Worm (Caenorhabditis elegans) whole organism, young adult: ENCODE measurements around the gene trx-3.
A peak's percentile ranks its signal among the peaks of the same experiment; 100 is the strongest.

Experiments
- B0035.1 ChIP-seq: sonication (generic microtip); optimal IDR thresholded peaks from 2 replicates; lab custom pipeline; 2016; ENCODE audit warnings: missing genetic modification characterization, mild to moderate bottlenecking, missing compliant biosample characterization, missing genotype, missing genetic modification reagents
- D2030.7 ChIP-seq: fragments of 200-800 bp; sonication (Bioruptor generic); IDR thresholded peaks from 2 replicates; pipeline ENCODE4 v1.3.6; 2022; ENCODE audit warnings: missing genetic modification reagents, missing genetic modification characterization, missing compliant biosample characterization
- F22D6.2 ChIP-seq: sonication (generic microtip); optimal IDR thresholded peaks from 2 replicates; lab custom pipeline; 2016; ENCODE audit warnings: mild to moderate bottlenecking, missing genetic modification characterization, missing compliant biosample characterization
- F39B2.1 ChIP-seq: fragments of 200-800 bp; sonication (Bioruptor generic); IDR thresholded peaks from 2 replicates; pipeline ENCODE4 v1.3.6; 2022; ENCODE audit warnings: missing genetic modification reagents, missing genetic modification characterization, missing compliant biosample characterization
- F49E8.2 ChIP-seq: sonication (generic microtip); optimal IDR thresholded peaks from 3 replicates; lab custom pipeline; 2017; ENCODE audit warnings: missing genetic modification characterization, mild to moderate bottlenecking, missing compliant biosample characterization, antibody characterized with exemption, moderate library complexity; ENCODE audit not compliant: insufficient read depth
- F52B5.7 ChIP-seq: sonication (generic microtip); optimal IDR thresholded peaks from 2 replicates; lab custom pipeline; 2016; ENCODE audit warnings: mild to moderate bottlenecking, missing genetic modification characterization, missing compliant biosample characterization
- F55B11.4 ChIP-seq: sonication (generic microtip); optimal IDR thresholded peaks from 2 replicates; lab custom pipeline; 2016; ENCODE audit warnings: missing compliant biosample characterization, missing genetic modification characterization, borderline replicate concordance; ENCODE audit not compliant: insufficient read depth
- Y53F4B.3 ChIP-seq: fragments of 200-800 bp; sonication (Bioruptor generic); IDR thresholded peaks from 2 replicates; pipeline ENCODE4 v1.3.6; 2022; ENCODE audit warnings: missing genetic modification reagents, missing genetic modification characterization, missing compliant biosample characterization
- Y53G8AR.9 ChIP-seq: fragments of 200-800 bp; sonication (Bioruptor generic); conservative IDR thresholded peaks from 2 replicates; pipeline ENCODE4 v1.3.6; 2022; ENCODE audit warnings: missing genetic modification reagents, missing genetic modification characterization, missing compliant biosample characterization
- Y56A3A.18 ChIP-seq: fragments of 200-800 bp; sonication (Bioruptor generic); IDR thresholded peaks from 2 replicates; pipeline ENCODE4 v1.3.6; 2022; ENCODE audit warnings: missing genetic modification reagents, missing genetic modification characterization, missing compliant biosample characterization
- Y79H2A.3 ChIP-seq: fragments of 200-800 bp; sonication (Bioruptor generic); conservative IDR thresholded peaks from 2 replicates; pipeline ENCODE4 v1.3.6; 2022; ENCODE audit warnings: missing genetic modification reagents, missing genetic modification characterization, missing compliant biosample characterization
- ZK185.1 ChIP-seq: sonication (generic microtip); optimal IDR thresholded peaks from 2 replicates; lab custom pipeline; 2016; ENCODE audit warnings: mild to moderate bottlenecking, missing genetic modification characterization, missing compliant biosample characterization; ENCODE audit not compliant: poor library complexity, severe bottlenecking
- akir-1 ChIP-seq: fragments of 200-800 bp; sonication (Bioruptor generic); optimal IDR thresholded peaks from 2 replicates; lab custom pipeline; 2018; ENCODE audit warnings: mild to moderate bottlenecking, missing genetic modification characterization, moderate library complexity, missing compliant biosample characterization
- ama-1 ChIP-seq, 3 experiments: fragments of 150-350 bp in 1 of 3; sonication (generic microtip) in 2 of 3; optimal IDR thresholded peaks; 2 replicates each; lab custom pipeline; 2014 to 2018; ENCODE audit warnings: missing biosample characterization in 2 of 3, missing genetic modification characterization in 2 of 3, missing genetic modification reagents in 2 of 3
- athp-1 ChIP-seq: sonication (generic microtip); optimal IDR thresholded peaks from 2 replicates; lab custom pipeline; 2017; ENCODE audit warnings: mild to moderate bottlenecking, missing genetic modification characterization, missing compliant biosample characterization
- cebp-1 ChIP-seq, 2 experiments: fragments of 200-800 bp in 1 of 2; sonication (Bioruptor generic) in 1 of 2; sonication (generic microtip) in 1 of 2; IDR thresholded peaks in 1 of 2; optimal IDR thresholded peaks in 1 of 2; 2 replicates each; pipeline versions ENCODE4 v1.3.6 to Lab custom; 2017 to 2022; ENCODE audit warnings: missing compliant biosample characterization in 2 of 2, missing genetic modification characterization in 2 of 2, mild to moderate bottlenecking in 1 of 2, missing genetic modification reagents in 1 of 2, moderate library complexity in 1 of 2
- cebp-2 ChIP-seq: fragments of 200-800 bp; sonication (Bioruptor generic); IDR thresholded peaks from 2 replicates; pipeline ENCODE4 v1.3.6; 2022; ENCODE audit warnings: missing genetic modification characterization, missing compliant biosample characterization
- ceh-100 ChIP-seq: fragments of 200-800 bp; sonication (Bioruptor generic); IDR thresholded peaks from 2 replicates; pipeline ENCODE4 v1.3.6; 2022; ENCODE audit warnings: missing genetic modification reagents, missing genetic modification characterization, missing compliant biosample characterization
- ceh-40 ChIP-seq: fragments of 200-800 bp; sonication (Bioruptor generic); IDR thresholded peaks from 2 replicates; pipeline ENCODE4 v1.3.6; 2022; ENCODE audit warnings: missing genetic modification characterization, missing compliant biosample characterization
- dox-1 ChIP-seq: fragments of 200-800 bp; sonication (Bioruptor generic); IDR thresholded peaks from 2 replicates; pipeline ENCODE4 v1.3.6; 2022; ENCODE audit warnings: missing genetic modification reagents, missing genetic modification characterization, missing compliant biosample characterization
- dpff-1 ChIP-seq: sonication (generic microtip); optimal IDR thresholded peaks from 2 replicates; lab custom pipeline; 2017; ENCODE audit warnings: mild to moderate bottlenecking, missing genetic modification characterization, missing compliant biosample characterization
- dpl-1 ChIP-seq: fragments of 150-350 bp; optimal IDR thresholded peaks from 2 replicates; lab custom pipeline; 2014; ENCODE audit warnings: missing biosample characterization, missing genetic modification reagents, missing genetic modification characterization
- egl-44 ChIP-seq: fragments of 200-800 bp; sonication (Bioruptor generic); IDR thresholded peaks from 2 replicates; pipeline ENCODE4 v1.3.6; 2022; ENCODE audit warnings: missing genetic modification reagents, missing genetic modification characterization, missing compliant biosample characterization
- ets-4 ChIP-seq: fragments of 200-800 bp; sonication (Bioruptor generic); optimal IDR thresholded peaks from 2 replicates; lab custom pipeline; 2018; ENCODE audit warnings: mild to moderate bottlenecking, missing genetic modification characterization, missing compliant biosample characterization
- hrde-1 ChIP-seq: sonication (generic microtip); optimal IDR thresholded peaks from 2 replicates; lab custom pipeline; 2016; ENCODE audit warnings: missing genetic modification characterization, mild to moderate bottlenecking, missing compliant biosample characterization, moderate library complexity, missing genotype, missing genetic modification reagents, borderline replicate concordance
- lag-1 ChIP-seq: fragments of 200-800 bp; sonication (Bioruptor generic); IDR thresholded peaks from 2 replicates; pipeline ENCODE4 v1.3.6; 2022; ENCODE audit warnings: missing genetic modification reagents, missing genetic modification characterization, missing compliant biosample characterization
- lin-26 ChIP-seq: fragments of 200-800 bp; sonication (Bioruptor generic); IDR thresholded peaks from 2 replicates; pipeline ENCODE4 v1.3.6; 2022; ENCODE audit warnings: missing genetic modification reagents, missing genetic modification characterization, missing compliant biosample characterization
- lin-35 ChIP-seq, 3 experiments: fragments of 150-350 bp in 2 of 3; sonication (generic microtip) in 1 of 3; optimal IDR thresholded peaks; 2 replicates each; lab custom pipeline; 2014 to 2018; ENCODE audit warnings: missing biosample characterization in 3 of 3, missing genetic modification characterization in 3 of 3, missing genetic modification reagents in 3 of 3
- lin-40 ChIP-seq: sonication (generic microtip); optimal IDR thresholded peaks from 2 replicates; lab custom pipeline; 2016; ENCODE audit warnings: missing genetic modification characterization, mild to moderate bottlenecking, missing compliant biosample characterization, missing genotype, missing genetic modification reagents
- lir-1 ChIP-seq: fragments of 200-800 bp; sonication (Bioruptor generic); conservative IDR thresholded peaks from 2 replicates; pipeline ENCODE4 v1.3.6; 2022; ENCODE audit warnings: missing genetic modification reagents, missing genetic modification characterization, missing compliant biosample characterization
- lsl-1 ChIP-seq: fragments of 200-800 bp; sonication (Bioruptor generic); optimal IDR thresholded peaks from 2 replicates; lab custom pipeline; 2018; ENCODE audit warnings: mild to moderate bottlenecking, missing genetic modification characterization, moderate library complexity, missing compliant biosample characterization
- madf-6 ChIP-seq: fragments of 200-800 bp; sonication (Bioruptor generic); IDR thresholded peaks from 2 replicates; pipeline ENCODE4 v1.3.6; 2022; ENCODE audit warnings: missing genetic modification reagents, missing genetic modification characterization, missing compliant biosample characterization
- mel-28 ChIP-seq: sonication (generic microtip); optimal IDR thresholded peaks from 2 replicates; lab custom pipeline; 2016; ENCODE audit warnings: borderline replicate concordance, mild to moderate bottlenecking, missing genetic modification characterization, missing compliant biosample characterization
- nhr-179 ChIP-seq: sonication (generic microtip); optimal IDR thresholded peaks from 2 replicates; lab custom pipeline; 2016; ENCODE audit warnings: mild to moderate bottlenecking, missing genetic modification characterization, missing compliant biosample characterization
- nhr-27 ChIP-seq: fragments of 200-800 bp; sonication (Bioruptor generic); optimal IDR thresholded peaks from 2 replicates; lab custom pipeline; 2018; ENCODE audit warnings: mild to moderate bottlenecking, missing genetic modification characterization, moderate library complexity, missing compliant biosample characterization
- pbrm-1 ChIP-seq: fragments of 200-800 bp; sonication (Bioruptor generic); IDR thresholded peaks from 2 replicates; pipeline ENCODE4 v1.3.6; 2022; ENCODE audit warnings: missing genetic modification reagents, missing genetic modification characterization, missing compliant biosample characterization
- pha-4 ChIP-seq: fragments of 150-350 bp; sonication (generic microtip); optimal IDR thresholded peaks from 2 replicates; lab custom pipeline; 2014; ENCODE audit warnings: missing biosample characterization, missing genetic modification reagents, missing genetic modification characterization
- rec-8 ChIP-seq, 2 experiments: sonication (generic microtip); optimal IDR thresholded peaks; 2 replicates each; lab custom pipeline; 2016; ENCODE audit warnings: mild to moderate bottlenecking in 2 of 2, missing genetic modification characterization in 2 of 2, missing genetic modification reagents in 2 of 2, missing genotype in 2 of 2, missing biosample characterization in 1 of 2, missing compliant biosample characterization in 1 of 2, moderate library complexity in 1 of 2
- snpc-1.1 ChIP-seq: sonication (generic microtip); optimal IDR thresholded peaks from 2 replicates; lab custom pipeline; 2017; ENCODE audit warnings: missing genetic modification characterization, mild to moderate bottlenecking, missing compliant biosample characterization, antibody characterized with exemption, moderate library complexity, missing genotype, missing genetic modification reagents; ENCODE audit not compliant: insufficient read depth
- tbx-9 ChIP-seq: sonication (generic microtip); optimal IDR thresholded peaks from 2 replicates; lab custom pipeline; 2016; ENCODE audit warnings: borderline replicate concordance, missing genetic modification characterization, inconsistent platforms, missing compliant biosample characterization
- unc-62 ChIP-seq: fragments of 150-350 bp; optimal IDR thresholded peaks from 2 replicates; lab custom pipeline; 2014; ENCODE audit warnings: missing biosample characterization, missing genetic modification reagents, missing genetic modification characterization
- xnd-1 ChIP-seq: sonication (generic microtip); optimal IDR thresholded peaks from 2 replicates; lab custom pipeline; 2016; ENCODE audit warnings: missing genotype, missing genetic modification reagents, missing genetic modification characterization, missing compliant biosample characterization
- zim-3 ChIP-seq: sonication (generic microtip); optimal IDR thresholded peaks from 2 replicates; lab custom pipeline; 2017; ENCODE audit warnings: mild to moderate bottlenecking, missing genetic modification characterization, moderate library complexity, missing compliant biosample characterization
- ztf-18 ChIP-seq: sonication (generic microtip); optimal IDR thresholded peaks from 2 replicates; lab custom pipeline; 2016; ENCODE audit warnings: missing genotype, mild to moderate bottlenecking, missing genetic modification characterization, missing compliant biosample characterization
- ztf-28 ChIP-seq: fragments of 200-800 bp; sonication (Bioruptor generic); IDR thresholded peaks from 2 replicates; pipeline ENCODE4 v1.3.6; 2022; ENCODE audit warnings: missing genetic modification reagents, missing genetic modification characterization, missing compliant biosample characterization

The trx-3 gene

ce11 chrIV:4445711-4446290 is 41.0 kb upstream of the trx-3 start, which contains the start of the genes wapl-1 and htz-1 (continued):
- no peak for TF ChIP-seq ets-4 (GFP tag; lab: Kevin White, UChicago)
- TF ChIP-seq F49E8.2 (tag; lab: Kevin White, UChicago), result peak; percentile 78
- TF ChIP-seq rec-8 (tag; optimal IDR thresholded peaks at IDR 0.05; lab: Kevin White, UChicago), result no peak
- TF ChIP-seq Y56A3A.18 (GFP tag; lab: Robert Waterston, UW), result peak; percentile 60; the same call in 1 of the 2 replicates
- peak; percentile 21 for TF ChIP-seq unc-62
- no peak for TF ChIP-seq ama-1 (optimal IDR thresholded peaks at IDR 0.05; lab: Kevin White, UChicago)
- no peak for TF ChIP-seq ama-1 (GFP tag; optimal IDR thresholded peaks at IDR 0.05; lab: Kevin White, UChicago)
- TF ChIP-seq ceh-40 (GFP tag; lab: Robert Waterston, UW), result no peak
- TF ChIP-seq nhr-27 (tag; lab: Kevin White, UChicago), result no peak
- peak; percentile 88 for TF ChIP-seq pha-4 (tag; lab: Kevin White, UChicago)
- no peak for TF ChIP-seq dpff-1 (tag; lab: Kevin White, UChicago)
- TF ChIP-seq nhr-179 (tag; lab: Kevin White, UChicago), result no peak
- peak; percentile 90 for TF ChIP-seq lir-1 (GFP tag; lab: Robert Waterston, UW)
- TF ChIP-seq lin-26 (GFP tag; lab: Robert Waterston, UW), result no peak
- no peak for TF ChIP-seq F55B11.4 (tag; lab: Kevin White, UChicago)
- no peak for TF ChIP-seq Y53F4B.3
- no peak for TF ChIP-seq B0035.1 (tag; lab: Kevin White, UChicago)
- TF ChIP-seq F39B2.1 (GFP tag; lab: Robert Waterston, UW), result peak; percentile 81; the same call in 1 of the 2 replicates
- peak; percentile 97 for TF ChIP-seq dox-1 (GFP tag; lab: Robert Waterston, UW)
- TF ChIP-seq ceh-100 (GFP tag; lab: Robert Waterston, UW), result peak; percentile 81
- peak; percentile 88 for TF ChIP-seq Y53G8AR.9
- TF ChIP-seq athp-1 (tag; lab: Kevin White, UChicago), result peak; percentile 65
- peak; percentile 89 for TF ChIP-seq dpl-1
- peak; percentile 72; the same call in 1 of the 2 replicates for TF ChIP-seq cebp-2
- TF ChIP-seq ZK185.1, result peak; percentile 88
- peak; percentile 93 for TF ChIP-seq lin-40 (tag; lab: Kevin White, UChicago)
- peak; percentile 50; the same call in 1 of the 2 replicates for TF ChIP-seq cebp-1 (GFP tag; IDR thresholded peaks at IDR 0.05; lab: Robert Waterston, UW)
- peak; percentile 87 for TF ChIP-seq cebp-1 (tag; optimal IDR thresholded peaks at IDR 0.05; lab: Kevin White, UChicago)
- peak; percentile 45 for TF ChIP-seq snpc-1.1 (tag; lab: Kevin White, UChicago)
- peak; percentile 73 for TF ChIP-seq xnd-1
- no peak for TF ChIP-seq egl-44
- no peak for TF ChIP-seq mel-28 (tag; lab: Kevin White, UChicago)
- TF ChIP-seq pbrm-1 (GFP tag; lab: Robert Waterston, UW), result peak; percentile 94
- peak; percentile 94 for TF ChIP-seq D2030.7 (GFP tag; lab: Robert Waterston, UW)
- peak; percentile 54 for TF ChIP-seq akir-1 (GFP tag; lab: Kevin White, UChicago)
- TF ChIP-seq ztf-28 (GFP tag; lab: Robert Waterston, UW), result 0 out of 2 replicates have a peak, but pooled peaks have one; percentile 66
- TF ChIP-seq F52B5.7, result peak; percentile 50
- no peak for TF ChIP-seq hrde-1 (tag; lab: Kevin White, UChicago)
- TF ChIP-seq ztf-18 (tag; lab: Kevin White, UChicago), result peak; percentile 79
- peak; percentile 96 for TF ChIP-seq madf-6
- TF ChIP-seq F22D6.2 (tag; lab: Kevin White, UChicago), result no peak
- no peak for TF ChIP-seq tbx-9 (tag; lab: Kevin White, UChicago)
- no peak for TF ChIP-seq lag-1 (GFP tag; lab: Robert Waterston, UW)
- TF ChIP-seq lsl-1 (GFP tag; lab: Kevin White, UChicago), result peak; percentile 96
- TF ChIP-seq zim-3 (tag; lab: Kevin White, UChicago), result peak; percentile 56
- TF ChIP-seq lin-35 (GFP tag; optimal IDR thresholded peaks at IDR 0.05; lab: Kevin White, UChicago), result peak; percentile 54 to 94 (median 76)
- TF ChIP-seq Y79H2A.3, result peak; percentile 70; the same call in 1 of the 2 replicates
